Fruit fly (Drosophila melanogaster) whole organism: Measurements from ENCODE around the gene Art8.

Experiments
- CG8478 ChIP-seq: fragments of >200 bp; optimal IDR thresholded peaks from 2 replicates; lab custom pipeline; 2018; ENCODE audit warnings: inconsistent platforms
- Dll ChIP-seq: fragments of >200 bp; optimal IDR thresholded peaks from 2 replicates; lab custom pipeline; 2017
- EcR ChIP-seq, 2 experiments: fragments of >200 bp; optimal IDR thresholded peaks; 2 replicates each; lab custom pipeline; 2017; ENCODE audit warnings: missing biosample characterization in 2 of 2, missing genetic modification characterization in 2 of 2, missing genetic modification reagents in 2 of 2
- pan ChIP-seq: fragments of >200 bp; optimal IDR thresholded peaks from 2 replicates; lab custom pipeline; 2017
- psq ChIP-seq: fragments of >200 bp; optimal IDR thresholded peaks from 2 replicates; lab custom pipeline; 2017
- usp ChIP-seq: fragments of >200 bp; optimal IDR thresholded peaks from 2 replicates; lab custom pipeline; 2017; ENCODE audit warnings: missing biosample characterization, missing genetic modification characterization, mixed read lengths

- TF ChIP-seq CG8478 (no peak), EcR (GFP tag; optimal IDR thresholded peaks at IDR 0.05; lab: Kevin White, UChicago) (no peak), usp (GFP tag; lab: Kevin White, UChicago) (no peak), psq (no peak), Dll (lab: Kevin White, UChicago) (no peak), pan (lab: Kevin White, UChicago) (peak; percentile 78)
These were observed 10.7 kb upstream of the Art8 start for dm6 chr2L:11021606-11022005.
